Fruit fly (Drosophila melanogaster) whole organism, pupa: ENCODE measurements around the gene fz2.

Experiments
- CG10348 ChIP-seq: fragments of 200-800 bp; sonication (Bioruptor generic); IDR thresholded peaks from 2 replicates; pipeline ENCODE4 v1.3.6; 2022; ENCODE audit warnings: missing biosample characterization, missing genetic modification characterization
- CG12605 ChIP-seq: fragments of 200-800 bp; sonication (Bioruptor generic); IDR thresholded peaks from 2 replicates; pipeline ENCODE4 v1.3.6; 2022; ENCODE audit warnings: missing biosample characterization, missing genetic modification characterization
- CG13204 ChIP-seq: fragments of 200-800 bp; sonication (Bioruptor generic); optimal IDR thresholded peaks from 2 replicates; lab custom pipeline; 2018; ENCODE audit warnings: missing biosample characterization, mild to moderate bottlenecking, missing genetic modification characterization, moderate library complexity
- CG14655 ChIP-seq: fragments of 200-800 bp; sonication (Bioruptor generic); optimal IDR thresholded peaks from 3 replicates; lab custom pipeline; 2017; ENCODE audit warnings: mild to moderate bottlenecking, missing biosample characterization, missing genetic modification reagents, missing genetic modification characterization
- CG15710 ChIP-seq: fragments of 200-800 bp; sonication (Bioruptor generic); optimal IDR thresholded peaks from 2 replicates; lab custom pipeline; 2018; ENCODE audit warnings: missing biosample characterization, mild to moderate bottlenecking, missing genetic modification characterization, moderate library complexity
- CG17806 ChIP-seq: fragments of 200-800 bp; sonication (Bioruptor generic); optimal IDR thresholded peaks from 2 replicates; lab custom pipeline; 2018; ENCODE audit warnings: missing biosample characterization, mild to moderate bottlenecking, missing genetic modification characterization, moderate library complexity
- CG32121 ChIP-seq: fragments of 200-800 bp; sonication (Bioruptor generic); IDR thresholded peaks from 2 replicates; pipeline ENCODE4 v1.3.6; 2022; ENCODE audit warnings: missing biosample characterization, missing genetic modification characterization
- CG34367 ChIP-seq: fragments of 200-800 bp; sonication (Bioruptor generic); optimal IDR thresholded peaks from 2 replicates; lab custom pipeline; 2018; ENCODE audit warnings: missing biosample characterization, mild to moderate bottlenecking, missing genetic modification characterization
- CG4496 ChIP-seq: fragments of 200-800 bp; sonication (Bioruptor generic); IDR thresholded peaks from 3 replicates; pipeline ENCODE4 v1.3.6; 2022; ENCODE audit warnings: missing biosample characterization, missing genetic modification characterization
- CG8159 ChIP-seq: fragments of 200-800 bp; sonication (Bioruptor generic); optimal IDR thresholded peaks from 3 replicates; lab custom pipeline; 2018; ENCODE audit warnings: missing biosample characterization, mild to moderate bottlenecking, missing genetic modification characterization, moderate library complexity
- CG8301 ChIP-seq: fragments of 200-800 bp; sonication (Bioruptor generic); optimal IDR thresholded peaks from 2 replicates; lab custom pipeline; 2018; ENCODE audit warnings: missing biosample characterization, mild to moderate bottlenecking, missing genetic modification characterization
- CG9948 ChIP-seq: fragments of 200-800 bp; sonication (Bioruptor generic); optimal IDR thresholded peaks from 2 replicates; lab custom pipeline; 2018; ENCODE audit warnings: missing biosample characterization, mild to moderate bottlenecking, missing genetic modification characterization, moderate library complexity
- D1 ChIP-seq: fragments of 200-800 bp; sonication (Bioruptor generic); optimal IDR thresholded peaks from 2 replicates; lab custom pipeline; 2018; ENCODE audit warnings: missing biosample characterization, mild to moderate bottlenecking, missing genetic modification characterization, moderate library complexity
- EcR ChIP-seq: fragments of 200-800 bp; sonication (Bioruptor generic); optimal IDR thresholded peaks from 3 replicates; lab custom pipeline; 2019; ENCODE audit warnings: missing biosample characterization, missing genetic modification characterization, mild to moderate bottlenecking, moderate library complexity, missing genetic modification reagents
- Ets98B ChIP-seq: fragments of 200-800 bp; sonication (Bioruptor generic); IDR thresholded peaks from 2 replicates; pipeline ENCODE4 v1.3.6; 2022; ENCODE audit warnings: missing biosample characterization, missing genetic modification characterization
- Pif1A ChIP-seq: fragments of 200-800 bp; sonication (Bioruptor generic); optimal IDR thresholded peaks from 3 replicates; lab custom pipeline; 2016; ENCODE audit warnings: missing biosample characterization, missing genetic modification characterization
- Pif1B ChIP-seq: fragments of 200-800 bp; sonication (Bioruptor generic); optimal IDR thresholded peaks from 3 replicates; lab custom pipeline; 2016; ENCODE audit warnings: missing biosample characterization, missing genetic modification characterization
- Snoo ChIP-seq: fragments of 200-800 bp; sonication (Bioruptor generic); optimal IDR thresholded peaks from 3 replicates; lab custom pipeline; 2017; ENCODE audit warnings: missing biosample characterization, mild to moderate bottlenecking, missing genetic modification characterization, inconsistent platforms
- fd96Ca ChIP-seq: fragments of 200-800 bp; sonication (Bioruptor generic); IDR thresholded peaks from 3 replicates; pipeline ENCODE4 v1.3.6; 2022; ENCODE audit warnings: missing biosample characterization, missing genetic modification characterization
- gl ChIP-seq: fragments of 200-800 bp; sonication (Bioruptor generic); optimal IDR thresholded peaks from 2 replicates; lab custom pipeline; 2018; ENCODE audit warnings: missing biosample characterization, mild to moderate bottlenecking, missing genetic modification characterization
- rn ChIP-seq: fragments of 200-800 bp; sonication (Bioruptor generic); IDR thresholded peaks from 2 replicates; pipeline ENCODE4 v1.3.6; 2022; ENCODE audit warnings: missing biosample characterization, missing genetic modification characterization

Gene fz2

DNA sequence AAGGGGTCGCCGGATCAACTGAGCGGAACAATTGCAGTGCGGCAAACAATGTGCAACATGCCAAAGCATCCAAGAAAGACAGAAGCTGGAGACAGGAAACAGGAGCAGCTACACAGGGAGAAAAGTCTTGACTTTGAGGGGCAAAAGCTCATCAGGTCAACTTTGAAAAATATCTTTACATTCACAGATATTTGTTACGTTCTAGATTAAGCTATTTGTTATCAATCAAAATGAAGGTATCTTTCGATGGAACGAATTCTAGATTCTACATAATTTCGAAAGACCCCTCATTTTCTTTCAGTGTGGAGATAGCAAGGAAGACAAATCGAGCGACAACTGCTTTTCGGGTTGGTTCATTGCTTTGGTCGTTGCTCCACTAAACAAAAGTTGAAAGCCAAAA lies 59.8 kb downstream of the fz2 start:
- peak; percentile 21 for TF ChIP-seq CG15710 (tag; lab: Kevin White, UChicago)
- TF ChIP-seq Pif1A (GFP tag; lab: Kevin White, UChicago), result no peak
- TF ChIP-seq CG8159 (tag; lab: Kevin White, UChicago), result peak; percentile 58
- peak; percentile 30 for TF ChIP-seq CG9948 (tag; lab: Kevin White, UChicago)
- peak; percentile 31 for TF ChIP-seq CG34367 (tag; lab: Kevin White, UChicago)
- TF ChIP-seq Snoo, result no peak
- TF ChIP-seq D1 (tag; lab: Kevin White, UChicago), result no peak
- TF ChIP-seq CG4496 (GFP tag; lab: Robert Waterston, UW), result no peak; the same call in 2 of the 3 replicates
- TF ChIP-seq CG17806, result peak; percentile 33
- TF ChIP-seq fd96Ca (GFP tag; lab: Robert Waterston, UW), result no peak
- TF ChIP-seq CG14655 (GFP tag; lab: Kevin White, UChicago), result peak; percentile 14
- TF ChIP-seq CG8301 (tag; lab: Kevin White, UChicago), result peak; percentile 20

DNA sequence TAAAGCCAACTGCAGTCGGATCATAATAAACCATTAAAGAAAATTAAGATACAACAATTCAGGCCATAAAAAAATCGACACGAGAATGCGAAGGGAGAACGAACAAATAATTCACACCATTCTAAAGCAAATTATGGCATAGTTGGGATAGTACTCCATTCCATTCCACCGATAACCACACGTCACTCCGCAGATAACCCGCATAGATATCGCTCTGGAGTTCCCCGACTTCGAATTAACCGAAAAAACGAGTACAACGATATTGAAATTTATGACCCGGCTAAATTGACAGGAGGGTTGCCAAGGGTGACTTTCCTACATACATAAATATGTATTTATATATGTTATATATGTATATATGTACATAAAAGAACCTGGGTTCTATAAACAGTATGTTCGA lies 60.5 kb downstream of the fz2 start:
- TF ChIP-seq CG17806 (no peak), CG14655 (GFP tag; lab: Kevin White, UChicago) (no peak), CG15710 (tag; lab: Kevin White, UChicago) (no peak), CG4496 (GFP tag; lab: Robert Waterston, UW) (no peak), CG9948 (tag; lab: Kevin White, UChicago) (no peak), CG10348 (GFP tag; lab: Robert Waterston, UW) (no peak), CG12605 (GFP tag; lab: Robert Waterston, UW) (no peak), Pif1A (GFP tag; lab: Kevin White, UChicago) (no peak), fd96Ca (GFP tag; lab: Robert Waterston, UW) (no peak), Ets98B (no peak), CG8159 (tag; lab: Kevin White, UChicago) (no peak)

DNA sequence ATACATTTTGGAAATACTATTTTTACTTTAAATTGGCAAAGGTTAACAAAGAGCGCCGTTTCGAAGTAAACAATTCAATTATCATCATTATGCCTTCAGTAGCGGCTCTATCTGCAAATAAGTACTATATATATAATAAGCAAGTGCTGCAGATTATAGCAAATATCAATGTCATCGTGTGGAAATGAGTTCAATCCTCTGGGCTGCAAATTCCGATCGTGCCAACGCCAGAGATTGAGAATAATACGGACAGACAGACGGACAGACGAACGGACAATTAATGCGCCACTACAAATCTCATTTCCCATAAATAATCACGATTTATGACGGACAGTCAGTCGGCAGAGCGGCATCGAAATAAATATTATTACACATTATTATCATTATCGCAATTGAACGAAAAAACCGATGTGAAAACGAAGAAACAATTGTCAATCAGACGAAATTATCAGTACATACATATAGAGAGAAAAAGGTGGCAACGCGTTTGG lies 60.9 kb downstream of the fz2 start:
- TF ChIP-seq EcR (GFP tag; lab: Kevin White, UChicago) (peak; percentile 71), CG13204 (GFP tag; lab: Kevin White, UChicago) (no peak)

DNA sequence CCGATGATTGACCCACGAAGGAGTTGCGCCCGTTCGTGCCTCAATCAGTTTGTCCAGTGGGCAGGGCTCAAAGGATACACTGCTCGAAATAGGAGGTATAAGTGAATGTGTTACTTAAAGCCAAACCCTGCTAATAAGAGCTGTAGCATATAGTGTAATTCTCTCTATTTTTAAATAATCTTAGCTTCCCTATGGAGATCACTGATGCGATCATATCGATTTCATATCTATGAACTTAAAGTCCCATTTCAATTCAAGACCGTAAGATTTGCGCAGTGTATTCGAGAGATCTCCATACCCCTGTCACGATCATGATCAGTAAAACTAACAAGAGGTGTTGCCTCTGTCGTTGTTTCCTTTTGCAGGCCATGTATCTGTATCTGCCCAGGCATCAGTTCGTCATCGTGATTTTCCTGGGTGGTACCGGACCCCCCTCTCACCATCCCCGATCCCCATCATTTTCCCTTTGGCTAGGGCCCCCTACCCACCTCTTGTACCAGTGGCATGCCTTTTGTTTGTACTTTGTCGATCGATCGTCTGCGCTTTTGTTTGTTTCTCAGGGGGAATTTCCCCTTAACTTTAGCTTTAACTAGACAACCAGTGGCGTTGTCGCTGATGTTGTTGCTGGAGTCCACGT lies 62.0 kb downstream of the fz2 start:
- TF ChIP-seq CG12605 (GFP tag; lab: Robert Waterston, UW), result peak; percentile 54; the same call in 1 of the 2 replicates
- no peak for TF ChIP-seq CG10348 (GFP tag; lab: Robert Waterston, UW)
- no peak for TF ChIP-seq Ets98B
- TF ChIP-seq CG8301 (tag; lab: Kevin White, UChicago), result peak; percentile 72
- TF ChIP-seq rn (GFP tag; lab: Robert Waterston, UW), result no peak; the same call in 1 of the 2 replicates
- TF ChIP-seq CG13204 (GFP tag; lab: Kevin White, UChicago), result peak; percentile 81
- TF ChIP-seq CG9948 (tag; lab: Kevin White, UChicago), result peak; percentile 95
- peak; percentile 87 for TF ChIP-seq Pif1A (GFP tag; lab: Kevin White, UChicago)
- peak; percentile 92 for TF ChIP-seq gl (tag; lab: Kevin White, UChicago)
- TF ChIP-seq D1 (tag; lab: Kevin White, UChicago), result peak; percentile 89
- peak; percentile 68; the same call in 1 of the 3 replicates for TF ChIP-seq CG4496 (GFP tag; lab: Robert Waterston, UW)
- TF ChIP-seq CG34367 (tag; lab: Kevin White, UChicago), result peak; percentile 95
- TF ChIP-seq CG17806, result peak; percentile 95
- peak; percentile 64 for TF ChIP-seq Snoo
- TF ChIP-seq CG15710 (tag; lab: Kevin White, UChicago), result peak; percentile 94
- peak; percentile 63; the same call in 2 of the 3 replicates for TF ChIP-seq fd96Ca (GFP tag; lab: Robert Waterston, UW)
- TF ChIP-seq CG8159 (tag; lab: Kevin White, UChicago), result peak; percentile 95
- no peak; the same call in 1 of the 2 replicates for TF ChIP-seq CG32121 (GFP tag; lab: Robert Waterston, UW)
- peak; percentile 65 for TF ChIP-seq EcR (GFP tag; lab: Kevin White, UChicago)
- peak; percentile 85 for TF ChIP-seq CG14655 (GFP tag; lab: Kevin White, UChicago)
- TF ChIP-seq Pif1B (GFP tag; lab: Kevin White, UChicago), result peak; percentile 82

DNA sequence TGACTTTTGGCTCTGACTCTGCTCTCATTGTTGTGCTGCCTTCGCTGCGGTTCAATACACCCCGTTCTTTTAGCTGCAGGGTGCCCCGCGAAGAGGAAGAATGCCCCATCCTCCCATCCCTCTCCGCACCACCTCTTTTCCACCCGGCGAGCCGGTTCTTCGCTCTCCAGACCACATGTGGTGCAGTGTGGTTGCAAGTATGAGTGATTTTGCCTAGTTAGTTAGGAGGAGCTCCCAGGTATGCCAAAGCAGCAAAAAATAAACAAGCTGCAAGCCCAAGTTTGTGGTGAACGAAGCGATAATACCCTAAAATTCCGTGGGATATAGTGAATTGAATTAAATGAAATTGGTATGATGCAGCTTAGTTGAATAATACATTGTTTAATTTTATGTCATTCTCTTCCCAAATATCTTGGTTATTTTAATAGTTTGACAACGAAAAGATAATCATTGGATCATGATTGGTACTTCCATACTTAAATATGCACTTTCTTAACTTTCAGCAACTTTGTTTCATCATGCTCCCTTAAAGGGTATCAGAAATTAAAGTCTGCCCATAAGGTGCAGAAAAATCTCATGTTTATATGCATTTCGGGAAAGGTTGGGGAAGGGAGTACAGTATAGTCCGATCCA lies 62.9 kb downstream of the fz2 start:
- TF ChIP-seq Snoo (peak; percentile 80), CG13204 (GFP tag; lab: Kevin White, UChicago) (no peak), CG15710 (tag; lab: Kevin White, UChicago) (peak; percentile 89), D1 (tag; lab: Kevin White, UChicago) (peak; percentile 85), Ets98B (no peak), CG17806 (peak; percentile 86), Pif1B (GFP tag; lab: Kevin White, UChicago) (peak; percentile 71), CG10348 (GFP tag; lab: Robert Waterston, UW) (no peak), gl (tag; lab: Kevin White, UChicago) (peak; percentile 57), CG12605 (GFP tag; lab: Robert Waterston, UW) (no peak), CG9948 (tag; lab: Kevin White, UChicago) (peak; percentile 90), rn (GFP tag; lab: Robert Waterston, UW) (no peak), CG4496 (GFP tag; lab: Robert Waterston, UW) (no peak), CG8159 (tag; lab: Kevin White, UChicago) (peak; percentile 93), CG14655 (GFP tag; lab: Kevin White, UChicago) (peak; percentile 89), Pif1A (GFP tag; lab: Kevin White, UChicago) (peak; percentile 81), CG8301 (tag; lab: Kevin White, UChicago) (peak; percentile 78), fd96Ca (GFP tag; lab: Robert Waterston, UW) (no peak), CG32121 (GFP tag; lab: Robert Waterston, UW) (peak; percentile 24; the same call in 1 of the 2 replicates), EcR (GFP tag; lab: Kevin White, UChicago) (peak; percentile 97), CG34367 (tag; lab: Kevin White, UChicago) (peak; percentile 88)
